Worm (Caenorhabditis elegans) whole organism, L3 larva: ENCODE measurements around the gene str-214.

ENCODE experiments used
- R02D3.7 ChIP-seq: fragments of 150-350 bp; optimal IDR thresholded peaks from 2 replicates; lab custom pipeline; 2014; ENCODE audit warnings: missing biosample characterization, missing genetic modification characterization
- ceh-16 ChIP-seq: sonication (generic microtip); optimal IDR thresholded peaks from 2 replicates; lab custom pipeline; 2017; ENCODE audit warnings: missing biosample characterization, missing genetic modification characterization
- ceh-28 ChIP-seq: fragments of 150-350 bp; optimal IDR thresholded peaks from 2 replicates; lab custom pipeline; 2014; ENCODE audit warnings: missing biosample characterization, missing genetic modification reagents, missing genetic modification characterization
- ceh-9 ChIP-seq: sonication (generic microtip); optimal IDR thresholded peaks from 2 replicates; lab custom pipeline; 2018; ENCODE audit warnings: missing biosample characterization, missing genetic modification characterization
- daf-12 ChIP-seq: fragments of 150-350 bp; optimal IDR thresholded peaks from 2 replicates; lab custom pipeline; 2014; ENCODE audit warnings: missing biosample characterization, missing genetic modification reagents, missing genetic modification characterization
- elt-2 ChIP-seq: sonication (generic microtip); optimal IDR thresholded peaks from 2 replicates; lab custom pipeline; 2016; ENCODE audit warnings: missing genetic modification reagents, mild to moderate bottlenecking, missing genetic modification characterization, missing compliant biosample characterization
- elt-3 ChIP-seq, 3 experiments: fragments of 150-350 bp in 1 of 3; sonication (generic microtip) in 2 of 3; optimal IDR thresholded peaks; 2 replicates in 2 of 3; 4 replicates in 1 of 3; lab custom pipeline; 2014 to 2017; ENCODE audit warnings: missing biosample characterization in 3 of 3, missing genetic modification characterization in 3 of 3
- hmg-11 ChIP-seq: sonication (generic microtip); optimal IDR thresholded peaks from 2 replicates; lab custom pipeline; 2016; ENCODE audit warnings: missing genetic modification characterization, missing compliant biosample characterization
- lin-15B ChIP-seq: fragments of 150-350 bp; optimal IDR thresholded peaks from 2 replicates; lab custom pipeline; 2014; ENCODE audit warnings: missing biosample characterization, missing genetic modification characterization
- lsy-12 ChIP-seq: sonication (generic microtip); optimal IDR thresholded peaks from 2 replicates; lab custom pipeline; 2016; ENCODE audit warnings: mild to moderate bottlenecking, missing genetic modification characterization, missing compliant biosample characterization
- nfya-1 ChIP-seq: sonication (generic microtip); optimal IDR thresholded peaks from 2 replicates; lab custom pipeline; 2017; ENCODE audit warnings: missing genetic modification characterization, mild to moderate bottlenecking, missing compliant biosample characterization, antibody characterized with exemption, moderate library complexity; ENCODE audit not compliant: insufficient read depth
- nhr-12 ChIP-seq: fragments of 150-350 bp; optimal IDR thresholded peaks from 2 replicates; lab custom pipeline; 2014; ENCODE audit warnings: missing biosample characterization, missing genetic modification characterization
- nhr-23 ChIP-seq: fragments of 150-350 bp; optimal IDR thresholded peaks from 2 replicates; lab custom pipeline; 2014; ENCODE audit warnings: missing biosample characterization, missing genetic modification reagents, missing genetic modification characterization
- nhr-237 ChIP-seq: fragments of 150-350 bp; optimal IDR thresholded peaks from 2 replicates; lab custom pipeline; 2014; ENCODE audit warnings: missing biosample characterization, missing genetic modification characterization
- nhr-28 ChIP-seq: fragments of 150-350 bp; optimal IDR thresholded peaks from 2 replicates; lab custom pipeline; 2014; ENCODE audit warnings: missing biosample characterization, missing genetic modification characterization
- nhr-43 ChIP-seq: sonication (generic microtip); optimal IDR thresholded peaks from 2 replicates; lab custom pipeline; 2016; ENCODE audit warnings: mild to moderate bottlenecking, missing genetic modification characterization, missing compliant biosample characterization; ENCODE audit not compliant: poor library complexity, severe bottlenecking
- nhr-67 ChIP-seq: fragments of 150-350 bp; optimal IDR thresholded peaks from 2 replicates; lab custom pipeline; 2014; ENCODE audit warnings: missing biosample characterization, missing genetic modification characterization
- pha-4 ChIP-seq: fragments of 150-350 bp; optimal IDR thresholded peaks from 2 replicates; lab custom pipeline; 2014; ENCODE audit warnings: missing biosample characterization, missing genetic modification reagents, missing genetic modification characterization
- pqm-1 ChIP-seq: fragments of 150-350 bp; optimal IDR thresholded peaks from 2 replicates; lab custom pipeline; 2017; ENCODE audit warnings: missing biosample characterization, missing genetic modification characterization, inconsistent platforms
- sea-2 ChIP-seq: fragments of 150-350 bp; sonication (generic microtip); optimal IDR thresholded peaks from 4 replicates; lab custom pipeline; 2014; ENCODE audit warnings: missing biosample characterization, missing genetic modification reagents, missing genetic modification characterization
- tbx-2 ChIP-seq: sonication (generic microtip); optimal IDR thresholded peaks from 2 replicates; lab custom pipeline; 2016; ENCODE audit warnings: mild to moderate bottlenecking, missing genetic modification characterization, missing compliant biosample characterization

The str-214 gene

DNA sequence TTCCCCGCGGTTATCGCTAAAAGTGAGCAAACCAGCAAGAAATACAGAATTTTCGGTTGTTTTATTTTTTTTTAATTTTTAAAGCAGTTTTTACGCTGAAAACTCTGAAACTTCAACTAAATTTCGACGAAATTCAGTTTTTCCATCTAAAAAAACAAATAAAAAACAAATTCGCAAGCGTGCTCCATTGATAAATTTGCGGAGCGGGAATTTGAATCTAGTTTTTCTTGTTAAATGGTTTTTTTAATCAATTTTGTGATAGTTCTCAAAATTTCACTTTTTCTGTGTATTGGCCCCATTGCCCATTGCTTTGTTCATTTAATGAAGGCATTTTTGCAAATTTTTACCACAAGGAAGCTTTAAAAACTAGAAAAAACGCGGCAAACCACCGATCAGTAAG lies 41.7 kb downstream of the str-214 start:
- TF ChIP-seq ceh-16 (no peak), nhr-12 (tag; lab: Kevin White, UChicago) (no peak), elt-2 (tag; lab: Kevin White, UChicago) (no peak), sea-2 (GFP tag; lab: Kevin White, UChicago) (no peak), elt-3 (tag; optimal IDR thresholded peaks at IDR 0.05; lab: Kevin White, UChicago) (no peak), nhr-237 (tag; lab: Kevin White, UChicago) (no peak), nhr-28 (tag; lab: Kevin White, UChicago) (no peak)

DNA sequence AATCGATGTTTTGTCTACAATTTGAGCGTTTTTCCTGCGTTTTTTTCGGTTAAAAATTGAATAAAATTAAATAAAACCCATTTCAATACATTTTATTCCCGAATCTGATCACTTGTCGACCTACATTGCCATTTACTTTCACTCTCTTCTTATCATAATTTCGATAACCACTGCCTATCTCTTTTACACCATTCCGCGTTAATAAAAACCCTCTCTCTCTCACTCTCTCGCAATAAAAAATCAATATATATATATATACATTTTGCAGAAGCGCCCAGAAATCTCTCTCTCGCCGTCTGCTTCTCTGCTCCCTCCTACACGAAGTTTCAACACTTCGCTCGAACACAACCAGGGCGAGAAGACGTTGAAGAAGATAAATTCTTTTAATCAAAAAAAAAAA lies 42.1 kb downstream of the str-214 start, which contains the start of gene pptr-1:
pptr-1 (plus strand) TSS at position 269 of the 400 bp plus-strand sequence.
- TF ChIP-seq nhr-43 (no peak), elt-2 (tag; lab: Kevin White, UChicago) (peak; percentile 71), nhr-23 (tag; lab: Kevin White, UChicago) (peak; percentile 58), ceh-28 (tag; lab: Kevin White, UChicago) (peak; percentile 72), pha-4 (tag; lab: Kevin White, UChicago) (peak; percentile 33), ceh-9 (no peak), nfya-1 (peak; percentile 47), lin-15B (tag; lab: Kevin White, UChicago) (no peak), nhr-67 (tag; lab: Kevin White, UChicago) (no peak), R02D3.7 (no peak), elt-3 (tag; optimal IDR thresholded peaks at IDR 0.05; lab: Kevin White, UChicago) (peak in 1 of 3 experiments; percentile 39), hmg-11 (tag; lab: Kevin White, UChicago) (no peak), pqm-1 (peak; percentile 50)
- TF ChIP-seq, all 47 proteins: peak for 7

DNA sequence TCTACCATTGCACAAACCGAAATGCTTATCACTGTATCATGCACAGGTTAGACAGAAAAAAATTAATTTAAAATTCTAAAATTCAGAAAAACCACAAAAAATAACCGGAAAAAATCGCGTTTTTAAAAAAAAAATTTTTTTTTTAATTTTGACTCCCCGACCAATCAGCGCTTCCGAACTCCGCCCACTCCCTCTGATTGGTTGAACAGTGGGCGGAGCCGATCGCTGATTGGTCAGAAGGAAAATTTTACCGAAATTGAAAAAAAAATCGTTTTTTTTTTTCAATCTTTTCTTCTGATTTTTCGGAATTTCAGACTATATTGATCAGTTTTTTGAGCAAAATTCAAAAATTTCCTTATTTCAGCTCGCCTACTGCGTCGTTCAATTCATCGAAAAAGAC lies 46.2 kb downstream of the str-214 start:
- no peak for TF ChIP-seq tbx-2 (tag; lab: Kevin White, UChicago)
- TF ChIP-seq nfya-1, result peak; percentile 100
- TF ChIP-seq daf-12 (tag; lab: Kevin White, UChicago), result no peak
- no peak for TF ChIP-seq lsy-12 (tag; lab: Kevin White, UChicago)
